Worm (Caenorhabditis elegans) whole organism, early embryonic: ENCODE data around the gene T04G9.6.

Experiments
- B0310.2 ChIP-seq: sonication (generic microtip); optimal IDR thresholded peaks from 2 replicates; lab custom pipeline; 2016; ENCODE audit warnings: mild to moderate bottlenecking, missing genetic modification characterization, missing compliant biosample characterization
- F13C5.2 ChIP-seq: sonication (generic microtip); optimal IDR thresholded peaks from 2 replicates; lab custom pipeline; 2017; ENCODE audit warnings: mild to moderate bottlenecking, missing genetic modification characterization, inconsistent platforms, missing compliant biosample characterization
- aly-1 ChIP-seq: sonication (generic microtip); optimal IDR thresholded peaks from 2 replicates; lab custom pipeline; 2016; ENCODE audit warnings: missing genetic modification characterization, missing compliant biosample characterization
- ama-1 ChIP-seq: fragments of 150-350 bp; optimal IDR thresholded peaks from 2 replicates; lab custom pipeline; 2014
- ceh-36 ChIP-seq: sonication (generic microtip); optimal IDR thresholded peaks from 2 replicates; lab custom pipeline; 2016; ENCODE audit warnings: missing genetic modification characterization, inconsistent platforms, missing compliant biosample characterization
- flt-1 ChIP-seq: fragments of 200-800 bp; sonication (Bioruptor generic); IDR thresholded peaks from 2 replicates; pipeline ENCODE4 v1.3.6; 2022; ENCODE audit warnings: missing genetic modification characterization, missing compliant biosample characterization
- hmbx-1 ChIP-seq: sonication (generic microtip); optimal IDR thresholded peaks from 2 replicates; lab custom pipeline; 2016; ENCODE audit warnings: mild to moderate bottlenecking, missing genetic modification characterization, missing compliant biosample characterization
- hmg-4 ChIP-seq: fragments of 200-800 bp; sonication (Bioruptor generic); optimal IDR thresholded peaks from 2 replicates; lab custom pipeline; 2018; ENCODE audit warnings: mild to moderate bottlenecking, missing genetic modification characterization, missing compliant biosample characterization
- hnd-1 ChIP-seq: sonication (generic microtip); optimal IDR thresholded peaks from 2 replicates; lab custom pipeline; 2016; ENCODE audit warnings: missing genetic modification characterization, missing compliant biosample characterization
- scrt-1 ChIP-seq: fragments of 200-800 bp; sonication (Bioruptor generic); IDR thresholded peaks from 2 replicates; pipeline ENCODE4 v1.3.6; 2022; ENCODE audit warnings: missing genetic modification characterization, missing compliant biosample characterization
- sea-1 ChIP-seq: fragments of 200-800 bp; sonication (Bioruptor generic); conservative IDR thresholded peaks from 2 replicates; pipeline ENCODE4 v1.3.6; 2022; ENCODE audit warnings: missing genetic modification characterization, missing compliant biosample characterization
- tbx-11 ChIP-seq: fragments of 200-800 bp; sonication (Bioruptor generic); IDR thresholded peaks from 2 replicates; pipeline ENCODE4 v1.3.6; 2022; ENCODE audit warnings: missing genetic modification characterization, missing compliant biosample characterization
- tbx-37 ChIP-seq: fragments of 200-800 bp; sonication (Bioruptor generic); conservative IDR thresholded peaks from 2 replicates; pipeline ENCODE4 v1.3.6; 2022; ENCODE audit warnings: missing genetic modification reagents, missing genetic modification characterization, missing compliant biosample characterization

ce11 chrX:834478-834877, 49.7 kb upstream of the T04G9.6 start, which contains the start of gene F39H12.1:
- TF ChIP-seq scrt-1 (no peak), tbx-11 (GFP tag; lab: Robert Waterston, UW) (no peak), flt-1 (GFP tag; lab: Robert Waterston, UW) (no peak), ceh-36 (no peak), F13C5.2 (tag; lab: Kevin White, UChicago) (no peak), hnd-1 (tag; lab: Kevin White, UChicago) (no peak), sea-1 (no peak), ama-1 (no peak), hmg-4 (GFP tag; lab: Kevin White, UChicago) (no peak), B0310.2 (no peak), aly-1 (tag; lab: Kevin White, UChicago) (no peak), hmbx-1 (tag; lab: Kevin White, UChicago) (no peak), tbx-37 (GFP tag; lab: Robert Waterston, UW) (no peak)
